Worm (Caenorhabditis elegans): ENCODE measurements around the gene R08F11.1.

Gene R08F11.1

DNA sequence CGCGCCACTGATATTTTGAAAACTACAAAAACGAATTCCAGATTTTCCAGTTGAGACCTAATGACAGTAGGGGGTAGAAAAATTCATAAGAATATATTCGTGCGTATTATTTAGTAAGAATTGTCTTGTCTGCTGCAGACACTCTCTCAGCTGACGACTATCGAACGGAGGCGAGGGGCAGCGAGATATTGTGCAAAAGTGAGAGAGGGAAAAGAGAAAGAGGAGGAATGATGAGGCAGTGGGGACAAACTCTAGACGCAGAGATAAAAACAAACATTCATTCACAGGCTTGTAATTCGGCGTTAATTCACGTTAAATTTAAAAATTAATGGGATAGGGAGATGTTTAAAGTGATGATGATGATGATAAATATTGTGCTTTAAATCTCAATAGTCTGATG is 27.1 kb downstream of the R08F11.1 start, which contains the start of gene gid-7 (continued):
- TF ChIP-seq zip-2 (tag; optimal IDR thresholded peaks at IDR 0.05) (no peak), vab-7 (GFP tag; IDR thresholded peaks at IDR 0.05) (no peak), tag-97 (GFP tag; IDR thresholded peaks at IDR 0.05) (no peak), madf-5 (GFP tag; IDR thresholded peaks at IDR 0.05) (no peak), lin-1 (GFP tag; IDR thresholded peaks at IDR 0.05) (no peak), R02D3.7 (tag; optimal IDR thresholded peaks at IDR 0.05) (no peak), nhr-11 (tag; optimal IDR thresholded peaks at IDR 0.05) (no peak), daf-16 (GFP tag; optimal IDR thresholded peaks at IDR 0.05) (no peak), daf-16 (tag; optimal IDR thresholded peaks at IDR 0.05) (peak; percentile 24), zip-11 (GFP tag; IDR thresholded peaks at IDR 0.05) (no peak), duxl-1 (tag; optimal IDR thresholded peaks at IDR 0.05; ENCODE audit: poor library complexity) (no peak), saeg-2 (GFP tag; IDR thresholded peaks at IDR 0.05) (no peak), ama-1 (optimal IDR thresholded peaks at IDR 0.05) (no peak), unc-39 (tag; optimal IDR thresholded peaks at IDR 0.05) (no peak), nhr-237 (tag; optimal IDR thresholded peaks at IDR 0.05) (no peak), Y105C5A.15 (GFP tag; IDR thresholded peaks at IDR 0.05) (no peak), ceh-28 (tag; optimal IDR thresholded peaks at IDR 0.05) (no peak), nhr-10 (tag; optimal IDR thresholded peaks at IDR 0.05) (no peak), ceh-32 (tag; optimal IDR thresholded peaks at IDR 0.05; ENCODE audit: poor library complexity) (no peak), snpc-1.2 (GFP tag; IDR thresholded peaks at IDR 0.05) (no peak), pha-4 (GFP tag; IDR thresholded peaks at IDR 0.05) (no peak), pha-4 (tag; optimal IDR thresholded peaks at IDR 0.05) (no peak), php-3 (GFP tag; IDR thresholded peaks at IDR 0.05) (no peak), ceh-62 (tag; optimal IDR thresholded peaks at IDR 0.05) (no peak), daf-8 (GFP tag; IDR thresholded peaks at IDR 0.05) (no peak), hif-1 (tag; optimal IDR thresholded peaks at IDR 0.05) (no peak), T20F7.1 (GFP tag; optimal IDR thresholded peaks at IDR 0.05) (no peak), dmd-9 (GFP tag; IDR thresholded peaks at IDR 0.05) (no peak), cey-2 (tag; optimal IDR thresholded peaks at IDR 0.05; ENCODE audit: borderline replicate concordance, insufficient read depth) (no peak), nhr-25 (tag; optimal IDR thresholded peaks at IDR 0.05; ENCODE audit: borderline replicate concordance, insufficient read depth) (no peak), spr-3 (GFP tag; optimal IDR thresholded peaks at IDR 0.05) (no peak), nhr-41 (GFP tag; IDR thresholded peaks at IDR 0.05) (no peak), dve-1 (tag; optimal IDR thresholded peaks at IDR 0.05; ENCODE audit: insufficient read depth) (no peak), skn-1 (tag; optimal IDR thresholded peaks at IDR 0.05) (no peak), daf-19 (GFP tag; conservative IDR thresholded peaks at IDR 0.05) (no peak), unc-62 (GFP tag; optimal IDR thresholded peaks at IDR 0.05 in 1 of 2) (peak in 1 of 2 experiments; percentile 96), unc-62 (tag; optimal IDR thresholded peaks at IDR 0.05) (no peak), daf-12 (tag; optimal IDR thresholded peaks at IDR 0.05) (no peak), nhr-48 (tag; optimal IDR thresholded peaks at IDR 0.05) (no peak), ZK546.5 (tag; optimal IDR thresholded peaks at IDR 0.05) (no peak), mdl-1 (tag; optimal IDR thresholded peaks at IDR 0.05) (no peak), ceh-44 (GFP tag; IDR thresholded peaks at IDR 0.05) (no peak), F44E2.7 (GFP tag; IDR thresholded peaks at IDR 0.05) (no peak), nhr-6 (tag; optimal IDR thresholded peaks at IDR 0.05) (no peak), Y75B8A.6 (GFP tag; IDR thresholded peaks at IDR 0.05) (no peak), ZK337.2 (GFP tag; IDR thresholded peaks at IDR 0.05) (no peak), ceh-20 (GFP tag; IDR thresholded peaks at IDR 0.05) (no peak), mep-1 (tag; optimal IDR thresholded peaks at IDR 0.05) (peak; percentile 31), ctbp-1 (GFP tag; IDR thresholded peaks at IDR 0.05) (no peak), sdz-12 (GFP tag; optimal IDR thresholded peaks at IDR 0.05) (no peak), hmg-1.1 (GFP tag; IDR thresholded peaks at IDR 0.05) (peak; percentile 37; the same call in 1 of the 2 replicates), nhr-77 (tag; optimal IDR thresholded peaks at IDR 0.05) (no peak), pqm-1 (tag; optimal IDR thresholded peaks at IDR 0.05) (no peak)

All from whole organism, L4 larva.